Worm (Caenorhabditis elegans) whole organism, midembryonic: ENCODE measurements around the gene mpz-3.

ENCODE experiments used
- T22C8.4 ChIP-seq: fragments of 200-800 bp; sonication (Bioruptor generic); IDR thresholded peaks from 2 replicates; pipeline ENCODE4 v1.3.6; 2022; ENCODE audit warnings: missing genetic modification characterization, missing compliant biosample characterization
- cog-1 ChIP-seq: sonication (generic microtip); optimal IDR thresholded peaks from 2 replicates; lab custom pipeline; 2016; ENCODE audit warnings: missing genetic modification characterization, missing compliant biosample characterization
- flt-1 ChIP-seq: fragments of 200-800 bp; sonication (Bioruptor generic); IDR thresholded peaks from 2 replicates; pipeline ENCODE4 v1.3.6; 2022; ENCODE audit warnings: missing genetic modification characterization, missing compliant biosample characterization
- klf-2 ChIP-seq: fragments of 200-800 bp; sonication (Bioruptor generic); conservative IDR thresholded peaks from 2 replicates; pipeline ENCODE4 v1.3.6; 2022; ENCODE audit warnings: missing genetic modification reagents, missing genetic modification characterization, missing compliant biosample characterization
- med-1 ChIP-seq: sonication (generic microtip); optimal IDR thresholded peaks from 2 replicates; lab custom pipeline; 2017; ENCODE audit warnings: missing genetic modification characterization, mild to moderate bottlenecking, missing compliant biosample characterization, antibody characterized with exemption, missing genetic modification reagents; ENCODE audit not compliant: insufficient read depth
- ref-1 ChIP-seq: fragments of 200-800 bp; sonication (Bioruptor generic); conservative IDR thresholded peaks from 2 replicates; pipeline ENCODE4 v1.3.6; 2022; ENCODE audit warnings: missing genetic modification reagents, missing genetic modification characterization, missing compliant biosample characterization
- tab-1 ChIP-seq: fragments of 200-800 bp; sonication (Bioruptor generic); IDR thresholded peaks from 2 replicates; pipeline ENCODE4 v1.3.6; 2022; ENCODE audit warnings: missing genetic modification characterization, missing compliant biosample characterization
- ztf-23 ChIP-seq: fragments of 200-800 bp; sonication (Bioruptor generic); IDR thresholded peaks from 2 replicates; pipeline ENCODE4 v1.3.6; 2022; ENCODE audit warnings: missing genetic modification reagents, missing genetic modification characterization, missing compliant biosample characterization
- ztf-29 ChIP-seq: fragments of 200-800 bp; sonication (Bioruptor generic); IDR thresholded peaks from 2 replicates; pipeline ENCODE4 v1.3.6; 2022; ENCODE audit warnings: missing genetic modification reagents, missing genetic modification characterization, missing compliant biosample characterization

Gene mpz-3

DNA sequence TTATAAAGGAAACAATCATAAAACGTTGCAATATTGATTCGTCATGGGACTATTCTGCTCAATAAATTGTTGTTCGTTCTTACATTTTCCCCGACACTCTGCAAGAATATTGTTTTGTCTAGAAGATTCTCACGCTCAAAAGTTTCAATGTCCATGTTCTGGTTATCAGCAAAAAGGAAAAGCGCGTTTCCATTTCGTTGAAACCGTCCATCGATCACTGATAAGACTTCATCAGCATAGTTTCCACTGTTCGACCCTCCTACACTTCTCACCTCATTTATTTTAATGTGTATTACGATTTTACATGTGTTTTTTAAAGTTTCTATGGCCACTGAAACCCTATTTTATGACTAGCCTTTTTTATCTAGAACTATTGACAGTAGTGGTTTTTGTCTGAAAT, 45.1 kb downstream of the mpz-3 start:
- TF ChIP-seq ztf-23 (GFP tag; lab: Robert Waterston, UW) (no peak), med-1 (GFP tag; lab: Kevin White, UChicago) (no peak), flt-1 (GFP tag; lab: Robert Waterston, UW) (no peak), tab-1 (GFP tag; lab: Robert Waterston, UW) (no peak), ref-1 (no peak), cog-1 (tag; lab: Kevin White, UChicago) (no peak), T22C8.4 (GFP tag; lab: Robert Waterston, UW) (no peak), ztf-29 (GFP tag; lab: Robert Waterston, UW) (no peak), klf-2 (GFP tag; lab: Robert Waterston, UW) (no peak)

DNA sequence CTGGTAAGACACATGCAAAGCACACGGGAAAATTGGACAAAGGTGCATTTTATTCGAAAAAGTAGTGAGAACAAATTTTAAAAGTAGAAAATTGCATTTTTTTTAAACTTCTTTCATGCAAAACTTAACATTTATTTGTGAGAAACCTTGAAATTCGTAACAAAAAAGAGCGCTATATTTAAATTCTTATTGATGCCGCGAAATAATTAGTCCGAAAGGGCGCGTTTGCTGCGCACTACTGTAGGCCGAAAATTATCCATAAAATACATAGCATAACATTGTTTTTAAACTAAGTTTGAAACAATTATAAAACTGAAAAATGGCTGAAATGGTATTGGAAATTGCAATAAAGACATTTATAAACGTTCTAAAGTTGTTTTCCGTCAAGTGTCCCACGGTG, 45.5 kb downstream of the mpz-3 start:
- TF ChIP-seq klf-2 (GFP tag; lab: Robert Waterston, UW): no peak
- no peak for TF ChIP-seq ztf-23 (GFP tag; lab: Robert Waterston, UW)
- no peak for TF ChIP-seq tab-1 (GFP tag; lab: Robert Waterston, UW)
- no peak for TF ChIP-seq flt-1 (GFP tag; lab: Robert Waterston, UW)
- no peak for TF ChIP-seq med-1 (GFP tag; lab: Kevin White, UChicago)
- TF ChIP-seq cog-1 (tag; lab: Kevin White, UChicago): no peak
- TF ChIP-seq T22C8.4 (GFP tag; lab: Robert Waterston, UW): no peak
- no peak for TF ChIP-seq ref-1
- TF ChIP-seq ztf-29 (GFP tag; lab: Robert Waterston, UW): no peak

DNA sequence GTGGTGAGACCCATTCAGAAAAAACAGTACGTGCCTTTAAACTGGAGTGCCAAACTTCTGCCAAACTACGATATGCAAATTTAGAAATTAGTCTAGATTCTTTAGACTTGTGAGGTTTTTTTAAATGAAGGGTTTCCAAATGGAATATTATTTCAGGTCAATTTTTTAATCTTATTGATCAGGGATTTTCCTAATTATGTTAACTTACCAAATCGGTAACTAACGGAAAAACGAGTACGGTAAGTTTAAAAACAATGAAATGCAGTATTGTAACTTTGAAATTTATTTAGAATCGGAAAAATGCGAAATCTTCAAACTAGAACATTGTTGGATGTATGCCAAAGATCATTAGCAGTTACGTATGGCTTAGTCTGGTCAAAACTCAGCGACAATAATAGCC, 48.9 kb downstream of the mpz-3 start, which contains the start of gene C56E6.7:
TSS of gene C56E6.7 (plus strand) at position 301 of the 400 bp plus-strand sequence.
- no peak for TF ChIP-seq klf-2 (GFP tag; lab: Robert Waterston, UW)
- no peak for TF ChIP-seq ref-1
- no peak for TF ChIP-seq flt-1 (GFP tag; lab: Robert Waterston, UW)
- TF ChIP-seq T22C8.4 (GFP tag; lab: Robert Waterston, UW): no peak
- TF ChIP-seq cog-1 (tag; lab: Kevin White, UChicago): no peak

DNA sequence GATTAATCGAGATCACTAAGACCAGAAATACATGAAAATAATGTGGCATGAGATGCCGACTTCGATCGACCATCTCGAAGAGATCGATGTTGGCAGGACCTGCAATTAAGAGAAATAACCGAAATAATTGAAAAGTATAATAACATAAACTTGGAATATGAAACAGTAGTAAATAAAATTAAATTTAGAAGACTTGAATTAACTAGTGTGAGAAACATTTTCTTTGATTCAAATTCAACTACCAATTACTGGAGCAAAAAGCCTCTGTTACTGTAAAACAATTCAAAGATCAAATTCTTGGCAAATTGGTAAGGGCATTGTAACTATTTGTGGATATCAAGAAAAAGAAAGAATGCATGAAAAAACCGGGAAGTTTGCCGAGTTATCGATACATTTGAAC, 51.3 kb downstream of the mpz-3 start, which contains the start of gene R05G9R.1:
TSS of gene R05G9R.1 (minus strand) at position 101 of the 400 bp plus-strand sequence.
- no peak for TF ChIP-seq cog-1 (tag; lab: Kevin White, UChicago)
- TF ChIP-seq tab-1 (GFP tag; lab: Robert Waterston, UW): no peak
- TF ChIP-seq T22C8.4 (GFP tag; lab: Robert Waterston, UW): no peak
- no peak for TF ChIP-seq ref-1
- TF ChIP-seq flt-1 (GFP tag; lab: Robert Waterston, UW): no peak
